Worm (Caenorhabditis elegans) whole organism, mixed stage, embryonic: Measurements from ENCODE around the gene lin-12.

Experiments used
- hlh-1 ChIP-seq: fragments of 150-350 bp; optimal IDR thresholded peaks from 2 replicates; lab custom pipeline; 2014; ENCODE audit warnings: missing biosample characterization, missing genetic modification reagents, missing genetic modification characterization
- nhr-28 ChIP-seq: fragments of 150-350 bp; optimal IDR thresholded peaks from 2 replicates; lab custom pipeline; 2014; ENCODE audit warnings: missing biosample characterization, missing genetic modification characterization
- sem-2 ChIP-seq: fragments of 200-800 bp; sonication (Bioruptor generic); optimal IDR thresholded peaks from 2 replicates; lab custom pipeline; 2018; ENCODE audit warnings: mild to moderate bottlenecking, missing genetic modification characterization, missing compliant biosample characterization

- TF ChIP-seq nhr-28 (tag; lab: Kevin White, UChicago): no peak
- no peak for TF ChIP-seq sem-2
- no peak for TF ChIP-seq hlh-1 (tag; lab: Kevin White, UChicago)
Observed at ce11 chrIII:9037658-9038057, 33.6 kb downstream of the lin-12 start, which contains the start of gene R107.9.
